Worm (Caenorhabditis elegans) whole organism, L3 larva: ENCODE results near the gene clec-149.

Experiments used
- R02D3.7 ChIP-seq: fragments of 150-350 bp; optimal IDR thresholded peaks from 2 replicates; lab custom pipeline; 2014; ENCODE audit warnings: missing biosample characterization, missing genetic modification characterization
- aly-2 ChIP-seq: fragments of 150-350 bp; optimal IDR thresholded peaks from 2 replicates; lab custom pipeline; 2014; ENCODE audit warnings: missing biosample characterization, missing genetic modification characterization
- ceh-82 ChIP-seq: fragments of 150-350 bp; optimal IDR thresholded peaks from 2 replicates; lab custom pipeline; 2014; ENCODE audit warnings: missing biosample characterization, missing genetic modification characterization
- ceh-9 ChIP-seq: sonication (generic microtip); optimal IDR thresholded peaks from 2 replicates; lab custom pipeline; 2018; ENCODE audit warnings: missing biosample characterization, missing genetic modification characterization
- daf-12 ChIP-seq: fragments of 150-350 bp; optimal IDR thresholded peaks from 2 replicates; lab custom pipeline; 2014; ENCODE audit warnings: missing biosample characterization, missing genetic modification reagents, missing genetic modification characterization
- egl-27 ChIP-seq: sonication (generic microtip); optimal IDR thresholded peaks from 4 replicates; lab custom pipeline; 2017; ENCODE audit warnings: missing biosample characterization, missing genetic modification reagents, missing genetic modification characterization
- egl-5 ChIP-seq: fragments of 150-350 bp; optimal IDR thresholded peaks from 2 replicates; lab custom pipeline; 2017; ENCODE audit warnings: missing biosample characterization, missing genetic modification reagents, missing genetic modification characterization, inconsistent platforms
- elt-1 ChIP-seq: fragments of 150-350 bp; optimal IDR thresholded peaks from 2 replicates; lab custom pipeline; 2014; ENCODE audit warnings: missing biosample characterization, missing genetic modification characterization
- elt-2 ChIP-seq: sonication (generic microtip); optimal IDR thresholded peaks from 2 replicates; lab custom pipeline; 2016; ENCODE audit warnings: missing genetic modification reagents, mild to moderate bottlenecking, missing genetic modification characterization, missing compliant biosample characterization
- eor-1 ChIP-seq, 2 experiments: fragments of 150-350 bp; optimal IDR thresholded peaks; 2 replicates each; lab custom pipeline; 2014 to 2018; ENCODE audit warnings: missing biosample characterization in 2 of 2, missing genetic modification characterization in 2 of 2
- fkh-2 ChIP-seq: fragments of 150-350 bp; optimal IDR thresholded peaks from 2 replicates; lab custom pipeline; 2014; ENCODE audit warnings: missing biosample characterization, missing genetic modification reagents, missing genetic modification characterization
- fos-1 ChIP-seq: fragments of 150-350 bp; optimal IDR thresholded peaks from 2 replicates; lab custom pipeline; 2014; ENCODE audit warnings: missing biosample characterization, missing genetic modification characterization
- jun-1 ChIP-seq: fragments of 150-350 bp; optimal IDR thresholded peaks from 2 replicates; lab custom pipeline; 2014; ENCODE audit warnings: missing biosample characterization, missing genetic modification reagents, missing genetic modification characterization
- lin-15B ChIP-seq: fragments of 150-350 bp; optimal IDR thresholded peaks from 2 replicates; lab custom pipeline; 2014; ENCODE audit warnings: missing biosample characterization, missing genetic modification characterization
- lin-39 ChIP-seq: fragments of 150-350 bp; optimal IDR thresholded peaks from 2 replicates; lab custom pipeline; 2018; ENCODE audit warnings: missing biosample characterization, missing genetic modification reagents, missing genetic modification characterization
- lsy-12 ChIP-seq: sonication (generic microtip); optimal IDR thresholded peaks from 2 replicates; lab custom pipeline; 2016; ENCODE audit warnings: mild to moderate bottlenecking, missing genetic modification characterization, missing compliant biosample characterization
- mml-1 ChIP-seq: fragments of 150-350 bp; sonication (generic microtip); optimal IDR thresholded peaks from 3 replicates; lab custom pipeline; 2014; ENCODE audit warnings: missing biosample characterization, missing genetic modification characterization
- nfya-1 ChIP-seq: sonication (generic microtip); optimal IDR thresholded peaks from 2 replicates; lab custom pipeline; 2017; ENCODE audit warnings: missing genetic modification characterization, mild to moderate bottlenecking, missing compliant biosample characterization, antibody characterized with exemption, moderate library complexity; ENCODE audit not compliant: insufficient read depth
- nhr-12 ChIP-seq: fragments of 150-350 bp; optimal IDR thresholded peaks from 2 replicates; lab custom pipeline; 2014; ENCODE audit warnings: missing biosample characterization, missing genetic modification characterization
- nhr-23 ChIP-seq: fragments of 150-350 bp; optimal IDR thresholded peaks from 2 replicates; lab custom pipeline; 2014; ENCODE audit warnings: missing biosample characterization, missing genetic modification reagents, missing genetic modification characterization
- nhr-237 ChIP-seq: fragments of 150-350 bp; optimal IDR thresholded peaks from 2 replicates; lab custom pipeline; 2014; ENCODE audit warnings: missing biosample characterization, missing genetic modification characterization
- nhr-25 ChIP-seq: sonication (generic microtip); optimal IDR thresholded peaks from 2 replicates; lab custom pipeline; 2017; ENCODE audit warnings: missing biosample characterization, missing genetic modification characterization
- nhr-28 ChIP-seq: fragments of 150-350 bp; optimal IDR thresholded peaks from 2 replicates; lab custom pipeline; 2014; ENCODE audit warnings: missing biosample characterization, missing genetic modification characterization
- nhr-67 ChIP-seq: fragments of 150-350 bp; optimal IDR thresholded peaks from 2 replicates; lab custom pipeline; 2014; ENCODE audit warnings: missing biosample characterization, missing genetic modification characterization
- nhr-76 ChIP-seq: fragments of 150-350 bp; sonication (generic microtip); optimal IDR thresholded peaks from 5 replicates; lab custom pipeline; 2014; ENCODE audit warnings: missing biosample characterization, missing genetic modification characterization
- nhr-77 ChIP-seq: fragments of 150-350 bp; optimal IDR thresholded peaks from 2 replicates; lab custom pipeline; 2014; ENCODE audit warnings: missing biosample characterization, missing genetic modification characterization
- pqm-1 ChIP-seq: fragments of 150-350 bp; optimal IDR thresholded peaks from 2 replicates; lab custom pipeline; 2017; ENCODE audit warnings: missing biosample characterization, missing genetic modification characterization, inconsistent platforms
- skn-1 ChIP-seq: fragments of 150-350 bp; optimal IDR thresholded peaks from 2 replicates; lab custom pipeline; 2014; ENCODE audit warnings: missing biosample characterization, missing genetic modification characterization
- snpc-4 ChIP-seq: fragments of 150-350 bp; optimal IDR thresholded peaks from 2 replicates; lab custom pipeline; 2014; ENCODE audit warnings: missing biosample characterization, missing genetic modification characterization
- zag-1 ChIP-seq: fragments of 150-350 bp; optimal IDR thresholded peaks from 2 replicates; lab custom pipeline; 2014; ENCODE audit warnings: missing biosample characterization, missing genetic modification characterization
- ztf-11 ChIP-seq: fragments of 150-350 bp; optimal IDR thresholded peaks from 2 replicates; lab custom pipeline; 2014; ENCODE audit warnings: missing biosample characterization, missing genetic modification characterization
- ztf-4 ChIP-seq: fragments of 150-350 bp; optimal IDR thresholded peaks from 2 replicates; lab custom pipeline; 2014; ENCODE audit warnings: missing biosample characterization, missing genetic modification characterization

The clec-149 gene

DNA sequence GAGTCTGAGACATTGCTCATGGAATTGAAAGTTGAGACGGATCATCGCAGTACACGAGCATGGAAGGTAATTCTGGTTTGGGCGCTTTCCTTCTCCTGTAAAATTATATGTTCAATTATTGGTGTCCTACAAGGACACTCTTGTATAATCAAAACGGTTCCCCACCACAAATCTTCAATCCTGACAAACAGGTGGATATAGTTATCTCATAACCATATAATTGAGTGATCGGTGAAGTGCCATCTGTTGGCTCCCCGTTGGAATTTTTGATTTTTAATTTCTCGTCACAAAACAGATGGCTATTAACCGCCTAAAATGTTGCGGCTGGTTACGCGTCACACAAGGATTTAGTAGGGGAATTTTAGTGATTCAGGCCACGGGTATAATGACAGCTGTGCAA, 45.8 kb downstream of the clec-149 start:
- no peak for TF ChIP-seq nhr-12 (tag; lab: Kevin White, UChicago)
- no peak for TF ChIP-seq nhr-67 (tag; lab: Kevin White, UChicago)
- no peak for TF ChIP-seq nfya-1 (tag; lab: Kevin White, UChicago)
- no peak for TF ChIP-seq mml-1 (tag; lab: Kevin White, UChicago)
- TF ChIP-seq nhr-76 (tag; lab: Kevin White, UChicago) = no peak
- TF ChIP-seq lin-39 (tag; lab: Kevin White, UChicago) = no peak
- TF ChIP-seq aly-2 (tag; lab: Kevin White, UChicago) = no peak
- TF ChIP-seq nhr-77 (tag; lab: Kevin White, UChicago) = no peak
- no peak for TF ChIP-seq ztf-11 (tag; lab: Kevin White, UChicago)
- no peak for TF ChIP-seq nhr-237 (tag; lab: Kevin White, UChicago)
- no peak for TF ChIP-seq eor-1 (tag; optimal IDR thresholded peaks at IDR 0.05; lab: Kevin White, UChicago)
- TF ChIP-seq, all 47 proteins: peak for 0

DNA sequence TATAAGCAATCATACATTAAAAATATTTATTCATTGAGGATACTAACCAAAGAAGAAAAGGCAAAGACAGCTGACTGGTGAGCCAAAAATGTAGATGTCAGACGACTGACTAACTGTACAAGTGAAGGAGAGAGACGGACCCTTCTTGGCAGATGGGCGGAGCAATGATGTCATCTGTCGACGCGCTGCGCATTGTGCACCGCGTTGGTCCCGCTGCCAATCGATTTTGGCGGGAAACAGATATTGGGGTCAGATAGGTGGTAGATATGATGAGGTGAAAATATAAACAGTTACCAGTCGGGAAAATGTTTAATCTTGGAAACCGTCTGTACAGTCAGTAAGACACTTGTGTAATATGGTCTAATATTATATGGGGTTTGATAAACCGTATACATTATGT, 46.8 kb downstream of the clec-149 start, which contains the start of gene T24C4.2:
Gene T24C4.2, minus strand, starts transcription at position 101 of the 400 bp plus-strand sequence.
- no peak for TF ChIP-seq aly-2 (tag; lab: Kevin White, UChicago)
- no peak for TF ChIP-seq nhr-23 (tag; lab: Kevin White, UChicago)
- TF ChIP-seq R02D3.7 (tag; lab: Kevin White, UChicago) = no peak
- no peak for TF ChIP-seq ceh-9 (tag; lab: Kevin White, UChicago)
- no peak for TF ChIP-seq snpc-4 (tag; lab: Kevin White, UChicago)
- no peak for TF ChIP-seq elt-1
- TF ChIP-seq ztf-4 (tag; lab: Kevin White, UChicago) = no peak
- TF ChIP-seq jun-1 (tag; lab: Kevin White, UChicago) = no peak
- TF ChIP-seq fkh-2 (tag; lab: Kevin White, UChicago) = no peak

DNA sequence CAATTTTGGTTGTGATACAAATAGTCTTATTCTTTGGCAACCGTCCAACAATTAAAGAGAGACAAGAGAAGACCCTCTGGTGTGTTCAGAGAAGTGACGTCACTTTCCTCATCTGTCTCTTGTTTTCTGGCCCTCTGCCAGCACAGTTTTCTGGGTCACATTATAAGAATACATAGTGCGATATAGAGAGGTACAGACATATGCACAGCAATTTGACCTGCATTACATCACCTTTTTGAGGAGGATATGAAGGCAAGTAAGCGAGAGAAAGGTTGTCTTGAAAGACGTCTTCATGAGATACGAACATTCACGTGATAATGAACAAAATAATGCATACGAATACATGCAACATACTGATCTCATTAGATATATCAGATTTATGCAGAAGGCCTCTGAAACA, 47.5 kb downstream of the clec-149 start:
- no peak for TF ChIP-seq lin-15B (tag; lab: Kevin White, UChicago)
- TF ChIP-seq nhr-237 (tag; lab: Kevin White, UChicago) = no peak
- no peak for TF ChIP-seq aly-2 (tag; lab: Kevin White, UChicago)
- TF ChIP-seq egl-5 (tag; lab: Kevin White, UChicago) = no peak
- no peak for TF ChIP-seq fkh-2 (tag; lab: Kevin White, UChicago)
- no peak for TF ChIP-seq nhr-25 (tag; lab: Kevin White, UChicago)
- no peak for TF ChIP-seq nfya-1 (tag; lab: Kevin White, UChicago)
- no peak for TF ChIP-seq nhr-12 (tag; lab: Kevin White, UChicago)
- no peak for TF ChIP-seq ztf-4 (tag; lab: Kevin White, UChicago)
- TF ChIP-seq nhr-28 (tag; lab: Kevin White, UChicago) = no peak
- TF ChIP-seq zag-1 = no peak
- TF ChIP-seq lsy-12 (tag; lab: Kevin White, UChicago) = no peak
- no peak for TF ChIP-seq lin-39 (tag; lab: Kevin White, UChicago)

DNA sequence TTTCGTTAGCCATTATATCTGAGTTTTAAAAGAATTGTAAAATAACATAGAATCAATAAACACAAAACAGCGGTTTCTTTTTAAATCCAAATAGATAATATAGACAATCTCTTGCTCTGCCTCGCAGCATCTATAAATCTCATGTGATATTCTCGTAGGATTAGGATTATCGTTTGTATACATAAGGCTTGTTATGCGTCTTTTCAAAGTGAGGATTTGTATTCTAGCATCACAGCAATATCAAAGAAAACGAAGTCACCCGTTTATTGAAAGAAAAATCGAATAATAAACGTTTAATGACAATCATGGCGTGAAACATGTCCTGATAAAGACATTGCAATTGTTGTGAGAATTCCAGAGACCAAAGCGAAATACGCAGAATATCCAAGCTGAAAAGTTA, 49.4 kb downstream of the clec-149 start, which contains the start of the genes T24C4.3 and clc-20:
Gene T24C4.3, minus strand, starts transcription at position 101 of the 400 bp plus-strand sequence.
Gene clc-20, plus strand, starts transcription at position 211 of the 400 bp plus-strand sequence.
- TF ChIP-seq fkh-2 (tag; lab: Kevin White, UChicago) = no peak
- TF ChIP-seq nhr-76 (tag; lab: Kevin White, UChicago) = no peak
- no peak for TF ChIP-seq ztf-4 (tag; lab: Kevin White, UChicago)
- no peak for TF ChIP-seq nhr-25 (tag; lab: Kevin White, UChicago)
- TF ChIP-seq nfya-1 (tag; lab: Kevin White, UChicago) = no peak
- no peak for TF ChIP-seq nhr-23 (tag; lab: Kevin White, UChicago)
- no peak for TF ChIP-seq egl-27 (tag; lab: Kevin White, UChicago)
- TF ChIP-seq jun-1 (tag; lab: Kevin White, UChicago) = no peak
- no peak for TF ChIP-seq eor-1 (tag; optimal IDR thresholded peaks at IDR 0.05; lab: Kevin White, UChicago)
- TF ChIP-seq elt-1 = no peak
- no peak for TF ChIP-seq zag-1
- no peak for TF ChIP-seq daf-12 (tag; lab: Kevin White, UChicago)
- TF ChIP-seq skn-1 (tag; lab: Kevin White, UChicago) = no peak
- no peak for TF ChIP-seq nhr-77 (tag; lab: Kevin White, UChicago)
- no peak for TF ChIP-seq egl-5 (tag; lab: Kevin White, UChicago)
- no peak for TF ChIP-seq ceh-82 (tag; lab: Kevin White, UChicago)
- TF ChIP-seq ceh-9 (tag; lab: Kevin White, UChicago) = no peak
- TF ChIP-seq lin-39 (tag; lab: Kevin White, UChicago) = no peak
- TF ChIP-seq fos-1 (tag; lab: Kevin White, UChicago) = no peak

DNA sequence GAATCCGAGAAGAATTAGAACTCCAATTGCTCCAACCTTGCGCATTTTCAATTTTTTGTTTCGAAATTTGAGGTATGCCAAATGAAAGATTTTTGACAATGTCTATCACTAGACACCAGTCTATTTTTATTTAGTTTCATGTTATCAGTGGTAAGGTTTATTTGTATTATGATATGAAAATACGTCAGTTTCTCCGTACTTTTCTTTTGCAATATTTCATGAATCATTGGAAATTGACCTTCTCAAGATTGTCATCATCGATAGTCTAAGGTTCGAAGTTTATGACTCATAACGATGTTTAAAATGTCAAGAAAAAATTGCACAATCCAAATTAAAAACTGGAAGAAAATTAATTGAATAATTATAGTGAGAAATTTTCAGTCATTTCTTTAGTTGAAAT, 50.4 kb downstream of the clec-149 start, which contains the start of gene clc-19:
Gene clc-19, minus strand, starts transcription at position 135 of the 400 bp plus-strand sequence.
- TF ChIP-seq elt-2 (peak; percentile 30), pqm-1 (tag; lab: Kevin White, UChicago) (peak; percentile 90), fos-1 (tag; lab: Kevin White, UChicago) (no peak), nhr-23 (tag; lab: Kevin White, UChicago) (no peak)
